Fruit fly (Drosophila melanogaster) S2 (cell line): Measurements from ENCODE around the gene CG32719.

Experiments
- CG8478 ChIP-seq: fragments of >200 bp; optimal IDR thresholded peaks from 2 replicates; lab custom pipeline; 2018
- CTCF ChIP-seq, 2 experiments: fragments of >200 bp; optimal IDR thresholded peaks; 2 replicates each; lab custom pipeline; 2018

CG32719 gene

dm6 chrX:7552109-7552508 lies 4.3 kb upstream of the CG32719 start:
- TF ChIP-seq CG8478 (lab: Kevin White, UChicago) (no peak), CTCF (optimal IDR thresholded peaks at IDR 0.05; lab: Kevin White, UChicago) (no peak)

DNA sequence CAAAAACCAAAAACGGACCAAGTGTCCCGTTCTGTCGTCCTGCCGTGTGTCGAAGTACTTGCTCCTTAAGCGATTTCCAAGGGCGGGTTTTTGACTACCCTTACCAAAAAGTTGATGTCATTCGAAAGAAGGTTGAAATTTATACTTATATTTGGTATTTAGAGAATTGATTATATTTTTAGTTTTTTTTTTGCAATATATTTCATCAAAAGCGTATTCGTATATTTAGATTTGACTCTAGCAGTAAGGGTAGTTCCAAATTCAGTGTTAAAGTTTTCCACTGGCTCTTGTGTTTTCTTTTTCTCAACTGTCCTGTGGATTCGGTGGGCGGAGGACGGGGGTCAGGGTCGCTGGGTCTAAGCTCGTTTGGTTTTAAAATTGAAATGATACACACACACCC lies 2.9 kb upstream of the CG32719 start:
- TF ChIP-seq CTCF (optimal IDR thresholded peaks at IDR 0.05; lab: Kevin White, UChicago) (no peak), CG8478 (lab: Kevin White, UChicago) (no peak)

- TF ChIP-seq CG8478 (lab: Kevin White, UChicago) = no peak
- TF ChIP-seq CTCF (optimal IDR thresholded peaks at IDR 0.05; lab: Kevin White, UChicago) = no peak
Measured at dm6 chrX:7546362-7546761, 1.4 kb downstream of the CG32719 start.

DNA sequence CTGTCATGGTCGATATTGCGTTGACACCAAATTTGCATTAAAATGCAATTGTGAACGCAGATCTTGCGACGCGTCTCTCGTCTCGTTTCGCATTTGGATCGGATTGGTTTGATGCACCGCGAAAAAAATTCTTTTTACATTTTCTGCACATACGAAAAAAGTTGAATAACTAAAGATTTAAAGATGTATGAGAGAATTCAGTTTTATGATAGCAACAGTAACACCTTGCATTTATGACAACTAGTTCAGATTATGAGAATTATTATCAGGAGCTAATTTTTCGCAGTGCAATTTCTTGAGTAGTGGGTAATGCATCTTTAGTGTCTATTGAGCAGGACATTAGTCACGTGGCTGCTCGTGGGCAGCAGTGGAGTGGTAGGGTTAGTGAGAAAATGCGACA lies 3.9 kb downstream of the CG32719 start:
- no peak for TF ChIP-seq CG8478 (lab: Kevin White, UChicago)
- no peak for TF ChIP-seq CTCF (optimal IDR thresholded peaks at IDR 0.05; lab: Kevin White, UChicago)

DNA sequence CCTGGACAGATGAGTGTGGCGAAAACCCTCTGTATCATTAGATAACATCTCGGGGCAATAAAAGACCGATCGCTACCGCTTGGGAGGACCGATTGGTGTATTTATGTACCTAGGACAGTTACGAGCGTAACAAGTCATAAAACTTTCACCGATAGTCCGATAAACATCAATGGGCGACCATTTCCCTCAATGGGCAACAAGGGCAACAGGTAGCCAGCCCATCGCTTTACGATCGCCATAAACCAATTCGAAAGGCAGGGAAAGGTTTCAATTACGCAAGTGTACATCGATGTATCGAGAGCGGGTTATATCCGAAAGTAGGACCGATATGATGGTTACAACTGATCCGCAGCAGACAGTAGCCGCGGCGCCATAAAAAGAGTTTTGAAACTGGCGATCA lies 5.3 kb downstream of the CG32719 start:
- TF ChIP-seq CTCF (optimal IDR thresholded peaks at IDR 0.05; lab: Kevin White, UChicago) (no peak), CG8478 (lab: Kevin White, UChicago) (no peak)

dm6 chrX:7541455-7541797 lies 6.4 kb downstream of the CG32719 start:
- no peak for TF ChIP-seq CTCF (optimal IDR thresholded peaks at IDR 0.05; lab: Kevin White, UChicago)
- no peak for TF ChIP-seq CG8478 (lab: Kevin White, UChicago)

DNA sequence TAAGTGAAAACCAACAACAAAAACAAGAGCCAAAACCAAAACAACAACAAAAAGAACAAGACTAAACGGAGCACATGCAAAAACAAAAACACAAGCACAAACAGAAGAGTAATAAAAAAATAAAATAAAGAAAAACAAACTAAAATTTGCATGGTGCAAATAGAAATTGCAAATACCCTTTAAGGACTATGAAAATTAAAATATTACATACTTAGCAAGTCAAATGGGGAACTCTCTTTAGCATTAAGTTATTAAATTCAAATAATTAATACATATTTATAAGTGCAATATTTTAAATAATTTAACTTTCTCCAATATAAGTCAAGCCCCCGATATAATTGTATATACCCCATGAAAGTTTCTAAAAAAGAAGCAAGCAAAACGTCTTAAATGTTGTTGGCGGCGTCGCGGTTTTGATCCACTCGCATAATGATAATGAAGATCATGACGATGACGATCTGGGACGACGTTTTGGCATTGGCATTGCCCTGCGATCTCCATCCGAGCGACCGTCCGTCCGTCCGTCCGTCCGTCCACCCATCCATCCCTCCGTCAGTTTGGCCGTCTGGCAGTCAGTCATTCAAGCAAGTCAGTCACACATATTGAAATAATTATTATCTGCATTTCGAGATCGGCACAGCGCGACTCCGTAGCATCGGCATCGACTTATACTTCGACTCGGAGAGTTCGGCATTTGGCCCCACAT lies 6.9 kb downstream of the CG32719 start:
- TF ChIP-seq CTCF (optimal IDR thresholded peaks at IDR 0.05; lab: Kevin White, UChicago) (no peak), CG8478 (lab: Kevin White, UChicago) (no peak)

DNA sequence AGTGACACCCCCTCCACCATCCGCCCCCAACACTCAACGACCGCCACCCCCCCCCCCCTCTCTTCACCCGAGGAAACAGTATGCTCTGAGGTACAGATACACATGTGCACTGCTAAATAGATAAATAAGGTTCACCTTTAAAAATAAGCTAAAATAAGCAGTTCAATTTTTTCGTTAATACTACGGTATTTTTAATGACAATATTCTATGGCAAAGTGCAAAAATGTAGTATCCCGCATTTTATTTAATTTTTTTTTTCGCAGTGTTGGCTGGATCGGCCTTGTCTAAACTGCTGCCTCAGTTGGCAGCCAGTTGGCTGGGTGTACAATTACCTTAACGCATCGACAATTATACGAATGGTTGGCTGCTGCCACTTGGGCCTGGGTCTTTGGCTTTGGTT lies 8.7 kb downstream of the CG32719 start:
- no peak for TF ChIP-seq CTCF (optimal IDR thresholded peaks at IDR 0.05; lab: Kevin White, UChicago)
- TF ChIP-seq CG8478 (lab: Kevin White, UChicago) = no peak

DNA sequence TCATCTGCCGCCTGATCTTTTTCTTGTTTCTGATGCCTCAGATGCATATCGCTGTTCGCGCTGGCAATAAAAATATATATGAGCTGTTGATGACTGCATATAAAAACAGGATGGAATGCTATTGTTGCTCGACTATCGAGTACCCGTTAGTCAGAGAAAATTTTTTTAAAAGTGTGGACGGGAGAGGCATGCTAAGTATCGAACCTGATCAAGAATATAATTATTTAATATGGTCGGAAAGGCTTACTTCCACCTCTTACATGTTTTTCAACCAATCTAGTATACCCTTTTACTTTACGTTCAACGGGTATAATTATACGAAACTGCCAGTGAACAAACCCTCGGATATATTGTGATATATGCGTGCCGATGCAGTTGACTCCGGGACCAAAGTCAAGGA lies 10.0 kb downstream of the CG32719 start:
- TF ChIP-seq CG8478 (lab: Kevin White, UChicago) = no peak
- no peak for TF ChIP-seq CTCF (optimal IDR thresholded peaks at IDR 0.05; lab: Kevin White, UChicago)

- TF ChIP-seq CG8478 (lab: Kevin White, UChicago) = no peak
Measured at dm6 chrX:7536859-7537258, 10.9 kb downstream of the CG32719 start, which contains the start of gene CG32720. Gene CG32720 (minus strand): TSS chrX:7536959.

dm6 chrX:7534864-7535263 lies 12.9 kb downstream of the CG32719 start:
- TF ChIP-seq CTCF (optimal IDR thresholded peaks at IDR 0.05; lab: Kevin White, UChicago) (no peak), CG8478 (lab: Kevin White, UChicago) (no peak)

- TF ChIP-seq CTCF (optimal IDR thresholded peaks at IDR 0.05; lab: Kevin White, UChicago) (no peak), CG8478 (lab: Kevin White, UChicago) (no peak)
Measured at dm6 chrX:7530204-7530603, 17.6 kb downstream of the CG32719 start.

DNA sequence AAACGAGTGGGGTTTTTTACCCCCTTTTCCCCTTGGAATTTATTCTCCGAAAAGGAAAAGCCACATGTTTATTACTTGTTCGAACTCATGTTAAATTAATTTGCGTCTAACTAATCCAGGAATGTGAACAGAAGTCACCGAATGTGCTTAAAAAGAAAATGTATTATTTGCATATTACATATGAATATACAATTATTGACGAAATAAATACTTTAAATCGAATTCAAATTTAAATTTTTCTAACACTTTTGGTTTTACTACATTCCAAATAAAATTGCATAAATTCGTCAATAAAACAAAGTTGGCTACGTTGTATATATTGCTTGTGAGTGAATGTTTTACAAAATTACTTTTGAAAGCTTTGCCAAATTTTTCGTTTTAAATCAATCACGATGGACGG lies 19.8 kb downstream of the CG32719 start, which contains the start of gene CG43138:
CG43138 (plus strand) TSS at position 301 of the 400 bp plus-strand sequence.
- TF ChIP-seq CG8478 (lab: Kevin White, UChicago) = no peak
- TF ChIP-seq CTCF (optimal IDR thresholded peaks at IDR 0.05; lab: Kevin White, UChicago) = no peak

DNA sequence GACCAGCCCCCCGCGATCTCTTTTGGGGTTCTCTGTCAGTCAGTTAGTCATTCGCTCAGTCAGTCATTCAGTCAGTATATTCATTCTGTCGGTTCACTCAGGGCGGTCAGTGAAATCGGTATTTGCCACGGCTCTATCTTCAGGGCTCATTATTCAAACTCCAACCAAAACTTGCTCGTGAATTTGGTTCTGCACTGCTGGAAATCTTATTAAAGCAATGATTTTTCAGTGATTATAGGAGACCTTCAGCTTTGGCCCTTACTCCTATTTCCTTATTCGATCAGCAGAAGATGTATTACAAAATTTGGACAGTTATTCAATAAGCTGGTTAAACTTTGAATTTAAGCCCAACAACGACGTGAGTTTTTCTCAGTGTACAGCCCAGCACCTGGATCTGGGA lies 20.9 kb downstream of the CG32719 start:
- no peak for TF ChIP-seq CG8478 (lab: Kevin White, UChicago)
- no peak for TF ChIP-seq CTCF (optimal IDR thresholded peaks at IDR 0.05; lab: Kevin White, UChicago)

DNA sequence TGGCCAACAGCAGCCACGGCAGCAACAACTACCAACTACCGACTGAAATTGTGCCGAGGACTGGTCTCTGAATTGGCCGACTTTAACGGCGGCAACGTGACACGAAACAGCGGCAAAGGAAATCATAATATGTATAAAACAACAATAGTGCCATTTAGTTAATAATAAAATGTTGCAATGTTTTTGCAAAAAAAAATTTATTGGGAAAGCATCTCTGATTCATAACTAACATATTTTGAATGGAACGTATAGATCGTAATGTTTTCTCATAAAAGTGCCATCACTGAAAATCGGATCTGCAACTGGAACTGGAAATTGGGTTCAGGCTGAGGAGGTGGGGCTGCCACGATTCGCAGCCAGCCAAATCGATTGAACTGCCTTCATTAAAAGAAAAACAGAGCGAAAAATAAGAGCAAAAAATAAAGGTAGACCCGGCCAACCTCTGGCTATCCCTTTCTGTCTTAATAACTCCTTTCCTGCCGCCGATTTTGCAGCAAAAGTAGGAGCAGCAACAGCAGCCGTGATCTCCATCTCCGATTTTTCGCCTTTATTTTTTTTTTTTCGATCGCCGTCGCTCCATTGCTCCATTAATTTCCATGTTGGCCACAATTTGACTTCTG lies 21.6 kb downstream of the CG32719 start:
- TF ChIP-seq CTCF (optimal IDR thresholded peaks at IDR 0.05; lab: Kevin White, UChicago) = no peak
- no peak for TF ChIP-seq CG8478 (lab: Kevin White, UChicago)

DNA sequence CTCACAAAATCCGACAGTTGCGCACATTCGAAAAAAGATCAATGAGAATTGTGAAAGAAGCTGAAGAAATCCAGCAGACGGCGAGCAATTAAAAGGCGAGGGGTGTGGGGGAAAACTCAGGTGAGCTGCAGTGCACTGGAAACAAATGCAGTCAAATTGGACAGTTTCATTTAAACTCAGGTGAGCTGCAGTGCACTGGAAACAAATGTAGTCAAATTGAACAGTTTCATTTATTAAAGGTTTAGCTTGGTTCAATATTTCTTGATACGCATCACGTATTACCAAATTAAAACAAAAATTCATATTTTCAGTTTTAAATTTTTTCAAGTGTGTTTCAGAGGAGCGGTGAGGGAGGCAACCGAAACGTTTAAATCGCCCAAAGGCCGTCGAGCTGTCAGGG lies 23.9 kb downstream of the CG32719 start:
- no peak for TF ChIP-seq CTCF (optimal IDR thresholded peaks at IDR 0.05; lab: Kevin White, UChicago)
- TF ChIP-seq CG8478 (lab: Kevin White, UChicago) = no peak
